Worm (Caenorhabditis elegans): Measurements from ENCODE around the gene srh-69.

Gene srh-69

ce11 chrII:12494556-12495131 is 19.9 kb downstream of the srh-69 start, which contains the start of gene col-85:
TSS of gene col-85 (minus strand) at chrII:12495095.
- TF ChIP-seq dmd-4 (tag; optimal IDR thresholded peaks at IDR 0.05) = no peak
- peak; percentile 71 for TF ChIP-seq unc-55 (GFP tag; optimal IDR thresholded peaks at IDR 0.05)
- TF ChIP-seq nhr-12 (tag; optimal IDR thresholded peaks at IDR 0.05) = no peak
- no peak for TF ChIP-seq nhr-25 (tag; optimal IDR thresholded peaks at IDR 0.05)
- TF ChIP-seq C34F6.9 (tag; optimal IDR thresholded peaks at IDR 0.05) = peak; percentile 56
- TF ChIP-seq lin-39 (tag; optimal IDR thresholded peaks at IDR 0.05) = no peak
- no peak for TF ChIP-seq ztf-1 (GFP tag; conservative IDR thresholded peaks at IDR 0.05)
- TF ChIP-seq nhr-10 (tag; optimal IDR thresholded peaks at IDR 0.05) = no peak
- no peak for TF ChIP-seq nhr-77 (tag; optimal IDR thresholded peaks at IDR 0.05)
- TF ChIP-seq nhr-23 (tag; optimal IDR thresholded peaks at IDR 0.05) = no peak
- TF ChIP-seq mab-5 (tag; optimal IDR thresholded peaks at IDR 0.05) = no peak
- no peak for TF ChIP-seq blmp-1 (tag; optimal IDR thresholded peaks at IDR 0.05; ENCODE audit: insufficient read depth)
- TF ChIP-seq lin-11 (tag; optimal IDR thresholded peaks at IDR 0.05) = peak; percentile 69
- no peak for TF ChIP-seq skn-1 (tag; optimal IDR thresholded peaks at IDR 0.05)
- TF ChIP-seq peb-1 (tag; optimal IDR thresholded peaks at IDR 0.05) = no peak
- peak; percentile 49 for TF ChIP-seq fos-1 (tag; optimal IDR thresholded peaks at IDR 0.05)
- no peak for TF ChIP-seq unc-39 (tag; optimal IDR thresholded peaks at IDR 0.05)
- peak; percentile 92 for TF ChIP-seq snpc-4 (tag; optimal IDR thresholded peaks at IDR 0.05)
- peak; percentile 46 for TF ChIP-seq sem-4 (tag; optimal IDR thresholded peaks at IDR 0.05)
- no peak for TF ChIP-seq lin-13 (GFP tag; optimal IDR thresholded peaks at IDR 0.05)
- no peak for TF ChIP-seq unc-62 (GFP tag; optimal IDR thresholded peaks at IDR 0.05)
- TF ChIP-seq elt-3 (tag; optimal IDR thresholded peaks at IDR 0.05) = no peak
- TF ChIP-seq ama-1 (optimal IDR thresholded peaks at IDR 0.05) = no peak
- peak; percentile 8 for TF ChIP-seq nhr-11 (tag; optimal IDR thresholded peaks at IDR 0.05)
- peak; percentile 69 for TF ChIP-seq gmeb-1 (tag; optimal IDR thresholded peaks at IDR 0.05)
- TF ChIP-seq nhr-237 (tag; optimal IDR thresholded peaks at IDR 0.05) = no peak
- no peak for TF ChIP-seq R02D3.7 (tag; optimal IDR thresholded peaks at IDR 0.05)
- TF ChIP-seq Y55F3AM.14 (GFP tag; optimal IDR thresholded peaks at IDR 0.05) = peak; percentile 54
- TF ChIP-seq zag-1 (tag; optimal IDR thresholded peaks at IDR 0.05) = no peak
- TF ChIP-seq sma-9 (GFP tag; optimal IDR thresholded peaks at IDR 0.05) = peak; percentile 85
- TF ChIP-seq sma-9 (tag; optimal IDR thresholded peaks at IDR 0.05) = no peak
- TF ChIP-seq crh-2 (tag; optimal IDR thresholded peaks at IDR 0.05) = peak; percentile 60
- no peak for TF ChIP-seq ztf-4 (tag; optimal IDR thresholded peaks at IDR 0.05)
- no peak for TF ChIP-seq ceh-16 (tag; optimal IDR thresholded peaks at IDR 0.05)
- TF ChIP-seq aly-2 (tag; optimal IDR thresholded peaks at IDR 0.05) = no peak
- TF ChIP-seq ceh-82 (tag; optimal IDR thresholded peaks at IDR 0.05) = no peak
- no peak for TF ChIP-seq ZK546.5 (tag; optimal IDR thresholded peaks at IDR 0.05)
- no peak for TF ChIP-seq mdl-1 (tag; optimal IDR thresholded peaks at IDR 0.05)
- TF ChIP-seq nhr-129 (tag; optimal IDR thresholded peaks at IDR 0.05) = peak; percentile 75
- TF ChIP-seq elt-1 (tag; optimal IDR thresholded peaks at IDR 0.05) = no peak
- peak; percentile 60 for TF ChIP-seq nhr-21 (tag; optimal IDR thresholded peaks at IDR 0.05)
- peak; percentile 67 for TF ChIP-seq F13H6.1 (tag; optimal IDR thresholded peaks at IDR 0.05)
- TF ChIP-seq alr-1 (tag; optimal IDR thresholded peaks at IDR 0.05) = no peak
- TF ChIP-seq ztf-11 (tag; optimal IDR thresholded peaks at IDR 0.05) = no peak
- peak; percentile 47 for TF ChIP-seq nhr-6 (tag; optimal IDR thresholded peaks at IDR 0.05)
- no peak for TF ChIP-seq mbf-1 (tag; optimal IDR thresholded peaks at IDR 0.05)
- TF ChIP-seq egl-27 (tag; optimal IDR thresholded peaks at IDR 0.05) = peak; percentile 53
- peak; percentile 65 for TF ChIP-seq sma-3 (GFP tag; optimal IDR thresholded peaks at IDR 0.05)
- TF ChIP-seq lsy-2 (tag; optimal IDR thresholded peaks at IDR 0.05) = peak; percentile 68 to 70
